Worm (Caenorhabditis elegans): ENCODE results near the gene D1086.21.

DNA sequence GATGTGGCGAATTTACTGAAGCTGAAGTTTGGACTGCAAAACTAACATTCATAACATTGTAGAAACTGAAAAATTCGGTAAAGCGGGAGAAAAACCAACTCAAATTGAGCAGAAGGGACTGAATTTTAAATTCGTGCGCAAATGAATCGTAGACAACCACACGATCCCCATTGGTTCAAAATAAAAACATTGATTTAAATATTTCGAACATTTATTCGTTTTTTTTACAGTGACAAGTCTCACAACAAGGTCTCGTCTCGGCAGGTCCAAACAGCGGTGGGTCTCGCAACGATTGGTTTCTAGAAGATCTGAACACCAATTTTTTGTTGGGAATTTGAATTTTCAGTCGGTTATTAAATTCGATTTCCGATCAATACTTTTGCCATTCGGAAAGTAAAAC is 21.1 kb downstream of the D1086.21 start, which contains the start of gene D1086.18:
- TF ChIP-seq ama-1 (optimal IDR thresholded peaks at IDR 0.05): no peak
- no peak for TF ChIP-seq ceh-9 (tag; optimal IDR thresholded peaks at IDR 0.05)
- no peak for TF ChIP-seq ahr-1 (tag; optimal IDR thresholded peaks at IDR 0.05)
- no peak for TF ChIP-seq ceh-18 (tag; optimal IDR thresholded peaks at IDR 0.05)
- no peak for TF ChIP-seq unc-86 (tag; optimal IDR thresholded peaks at IDR 0.05)
- TF ChIP-seq sox-4 (tag; optimal IDR thresholded peaks at IDR 0.05): no peak
- no peak for TF ChIP-seq rnt-1 (tag; optimal IDR thresholded peaks at IDR 0.05)
- TF ChIP-seq nfya-1 (tag; optimal IDR thresholded peaks at IDR 0.05): no peak
- TF ChIP-seq lin-11 (tag; optimal IDR thresholded peaks at IDR 0.05): no peak
- TF ChIP-seq unc-55 (GFP tag; optimal IDR thresholded peaks at IDR 0.05): no peak
- no peak for TF ChIP-seq ref-2 (tag; optimal IDR thresholded peaks at IDR 0.05)

Data from whole organism, late embryonic.